Fruit fly (Drosophila melanogaster): ENCODE data around the gene mrn.

DNA sequence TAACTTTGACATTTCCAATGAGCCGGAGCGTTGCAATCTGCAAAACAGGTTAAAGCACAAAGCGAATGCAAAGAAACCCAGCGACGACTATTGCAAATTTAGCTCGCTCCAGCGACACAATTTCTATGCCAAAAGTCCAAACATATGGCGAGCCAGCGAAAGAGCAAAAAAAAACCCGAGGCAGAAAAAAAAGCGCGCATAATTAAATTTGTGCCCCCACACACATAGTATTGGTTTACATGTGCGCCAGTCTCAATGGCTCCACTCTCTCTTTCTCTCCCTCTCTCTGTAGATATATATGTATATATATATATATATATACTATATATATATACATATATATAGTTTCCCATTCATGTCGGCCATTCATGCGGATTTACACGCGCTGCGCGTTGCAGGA is 39.7 kb downstream of the mrn start:
- TF ChIP-seq trem (tag; optimal IDR thresholded peaks at IDR 0.05) (no peak), CG6683 (GFP tag; optimal IDR thresholded peaks at IDR 0.05) (no peak), CG7745 (tag; optimal IDR thresholded peaks at IDR 0.05) (no peak), pho (GFP tag; optimal IDR thresholded peaks at IDR 0.05) (no peak), Jarid2 (GFP tag; optimal IDR thresholded peaks at IDR 0.05) (no peak), dmrt11E (tag; optimal IDR thresholded peaks at IDR 0.05) (no peak), Atf-2 (GFP tag; optimal IDR thresholded peaks at IDR 0.05) (no peak), CTCF (GFP tag; optimal IDR thresholded peaks at IDR 0.05) (no peak), CG11696 (GFP tag; IDR thresholded peaks at IDR 0.05) (no peak), CG14014 (GFP tag; IDR thresholded peaks at IDR 0.05) (no peak)

Data from whole organism, embryonic.